Fruit fly (Drosophila melanogaster) whole organism, embryonic: ENCODE results near the gene CG2145.

Experiments used
- Atf-2 ChIP-seq: fragments of 200-800 bp; sonication (Bioruptor generic); optimal IDR thresholded peaks from 2 replicates; lab custom pipeline; 2016; ENCODE audit warnings: missing biosample characterization, missing genetic modification characterization
- Bdp1 ChIP-seq: fragments of 200-800 bp; sonication (Bioruptor generic); optimal IDR thresholded peaks from 3 replicates; lab custom pipeline; 2016; ENCODE audit warnings: missing biosample characterization, missing genetic modification characterization
- CG10565 ChIP-seq: fragments of 200-800 bp; sonication (Bioruptor generic); optimal IDR thresholded peaks from 3 replicates; lab custom pipeline; 2016; ENCODE audit warnings: missing biosample characterization, mild to moderate bottlenecking, missing genetic modification characterization
- CG11093 ChIP-seq: fragments of 200-800 bp; sonication (Bioruptor generic); IDR thresholded peaks from 3 replicates; pipeline ENCODE4 v1.3.6; 2022; ENCODE audit warnings: missing biosample characterization, missing genetic modification characterization
- CG13123 ChIP-seq: fragments of 200-800 bp; sonication (Bioruptor generic); optimal IDR thresholded peaks from 2 replicates; lab custom pipeline; 2016; ENCODE audit warnings: missing biosample characterization, missing genetic modification characterization
- CG16779 ChIP-seq: fragments of 200-800 bp; sonication (Bioruptor generic); IDR thresholded peaks from 2 replicates; pipeline ENCODE4 v1.3.6; 2022; ENCODE audit warnings: missing biosample characterization, missing genetic modification characterization
- CG17186 ChIP-seq: fragments of 200-800 bp; sonication (Bioruptor generic); optimal IDR thresholded peaks from 3 replicates; lab custom pipeline; 2017; ENCODE audit warnings: missing biosample characterization, missing genetic modification reagents, missing genetic modification characterization
- CG18764 ChIP-seq: fragments of 200-800 bp; sonication (Bioruptor generic); optimal IDR thresholded peaks from 3 replicates; lab custom pipeline; 2016; ENCODE audit warnings: missing biosample characterization, missing genetic modification characterization
- CG2202 ChIP-seq: fragments of 200-800 bp; sonication (Bioruptor generic); optimal IDR thresholded peaks from 2 replicates; lab custom pipeline; 2018; ENCODE audit warnings: missing biosample characterization, mild to moderate bottlenecking, missing genetic modification characterization
- CG2712 ChIP-seq: fragments of 200-800 bp; optimal IDR thresholded peaks from 3 replicates; lab custom pipeline; 2019; ENCODE audit warnings: missing biosample characterization, mild to moderate bottlenecking, missing genetic modification characterization, moderate library complexity
- CG33557 ChIP-seq: fragments of 200-800 bp; sonication (Bioruptor generic); optimal IDR thresholded peaks from 2 replicates; lab custom pipeline; 2019; ENCODE audit warnings: missing biosample characterization, mild to moderate bottlenecking, missing genetic modification characterization, moderate library complexity
- CG3407 ChIP-seq: fragments of 200-800 bp; sonication (Bioruptor generic); optimal IDR thresholded peaks from 2 replicates; lab custom pipeline; 2018; ENCODE audit warnings: missing biosample characterization, mild to moderate bottlenecking, missing genetic modification characterization
- CG3726 ChIP-seq: fragments of 200-800 bp; sonication (Bioruptor generic); IDR thresholded peaks from 3 replicates; pipeline ENCODE4, ENCODE4 v1.3.6; 2022; ENCODE audit warnings: missing biosample characterization, missing genetic modification characterization
- CG3847 ChIP-seq: fragments of 200-800 bp; sonication (Bioruptor generic); IDR thresholded peaks from 2 replicates; pipeline ENCODE4 v1.3.6; 2022; ENCODE audit warnings: missing biosample characterization, missing genetic modification characterization
- CG4282 ChIP-seq: fragments of 200-800 bp; sonication (Bioruptor generic); optimal IDR thresholded peaks from 2 replicates; lab custom pipeline; 2016; ENCODE audit warnings: missing biosample characterization, missing genetic modification characterization
- CG7357 ChIP-seq: fragments of 200-800 bp; sonication (Bioruptor generic); IDR thresholded peaks from 3 replicates; pipeline ENCODE4 v1.3.6; 2022; ENCODE audit warnings: missing biosample characterization, missing genetic modification characterization
- CG7786 ChIP-seq: fragments of 200-800 bp; sonication (Bioruptor generic); optimal IDR thresholded peaks from 2 replicates; lab custom pipeline; 2016; ENCODE audit warnings: missing biosample characterization, missing genetic modification characterization
- CG8089 ChIP-seq: fragments of 200-800 bp; sonication (Bioruptor generic); optimal IDR thresholded peaks from 3 replicates; lab custom pipeline; 2016; ENCODE audit warnings: missing biosample characterization, missing genetic modification characterization
- CG8388 ChIP-seq: fragments of 200-800 bp; sonication (Bioruptor generic); optimal IDR thresholded peaks from 2 replicates; lab custom pipeline; 2019; ENCODE audit warnings: missing biosample characterization, mild to moderate bottlenecking, missing genetic modification characterization, moderate library complexity
- CG9215 ChIP-seq: fragments of 200-800 bp; sonication (Bioruptor generic); IDR thresholded peaks from 2 replicates; pipeline ENCODE4 v1.3.6; 2022; ENCODE audit warnings: missing biosample characterization, missing genetic modification characterization
- CG9932 ChIP-seq: fragments of 200-800 bp; sonication (Bioruptor generic); IDR thresholded peaks from 2 replicates; pipeline ENCODE4 v1.3.6; 2022; ENCODE audit warnings: missing biosample characterization, missing genetic modification characterization
- Drgx ChIP-seq: fragments of 200-800 bp; sonication (Bioruptor generic); IDR thresholded peaks from 2 replicates; pipeline ENCODE4 v1.3.6; 2022; ENCODE audit warnings: missing biosample characterization, missing genetic modification characterization
- Ets97D ChIP-seq: fragments of 200-800 bp; sonication (Bioruptor generic); optimal IDR thresholded peaks from 3 replicates; lab custom pipeline; 2016; ENCODE audit warnings: missing biosample characterization, missing genetic modification characterization
- Fer2 ChIP-seq: fragments of 200-800 bp; sonication (Bioruptor generic); optimal IDR thresholded peaks from 2 replicates; lab custom pipeline; 2018; ENCODE audit warnings: missing biosample characterization, mild to moderate bottlenecking, missing genetic modification characterization, moderate library complexity
- Gug ChIP-seq: fragments of 200-800 bp; sonication (Bioruptor generic); IDR thresholded peaks from 4 replicates; pipeline ENCODE4 v1.3.6; 2022; ENCODE audit warnings: missing biosample characterization, missing genetic modification characterization
- HHEX ChIP-seq: fragments of 200-800 bp; sonication (Bioruptor generic); optimal IDR thresholded peaks from 3 replicates; lab custom pipeline; 2017; ENCODE audit warnings: missing biosample characterization, mild to moderate bottlenecking, missing genetic modification characterization, missing genetic modification reagents
- Mad ChIP-seq: fragments of 200-800 bp; sonication (Bioruptor generic); optimal IDR thresholded peaks from 2 replicates; lab custom pipeline; 2016; ENCODE audit warnings: missing biosample characterization, missing genetic modification characterization
- NFAT ChIP-seq: fragments of 200-800 bp; sonication (Bioruptor generic); IDR thresholded peaks from 2 replicates; pipeline ENCODE4 v1.3.6; 2022; ENCODE audit warnings: missing biosample characterization, missing genetic modification characterization
- Optix ChIP-seq: fragments of 200-800 bp; sonication (Bioruptor generic); IDR thresholded peaks from 3 replicates; pipeline ENCODE4 v1.3.6; 2022; ENCODE audit warnings: missing biosample characterization, missing genetic modification characterization
- Sox102F ChIP-seq: fragments of 200-800 bp; sonication (Bioruptor generic); optimal IDR thresholded peaks from 2 replicates; lab custom pipeline; 2018; ENCODE audit warnings: missing biosample characterization, mild to moderate bottlenecking, missing genetic modification characterization, moderate library complexity
- Usf ChIP-seq: fragments of 200-800 bp; sonication (Bioruptor generic); optimal IDR thresholded peaks from 2 replicates; lab custom pipeline; 2017; ENCODE audit warnings: missing genotype, missing biosample characterization, missing genetic modification characterization
- Xbp1 ChIP-seq: fragments of 200-800 bp; sonication (Bioruptor generic); optimal IDR thresholded peaks from 3 replicates; lab custom pipeline; 2016; ENCODE audit warnings: missing biosample characterization, mild to moderate bottlenecking, missing genetic modification characterization
- ab ChIP-seq: fragments of 200-800 bp; sonication (Bioruptor generic); optimal IDR thresholded peaks from 2 replicates; lab custom pipeline; 2016; ENCODE audit warnings: missing biosample characterization, missing genetic modification characterization
- amos ChIP-seq: fragments of 200-800 bp; sonication (Bioruptor generic); IDR thresholded peaks from 2 replicates; pipeline ENCODE4 v1.3.6; 2022; ENCODE audit warnings: missing biosample characterization, missing genetic modification characterization; ENCODE audit not compliant: partially characterized antibody
- bcd ChIP-seq: fragments of 200-800 bp; sonication (Bioruptor generic); optimal IDR thresholded peaks from 2 replicates; lab custom pipeline; 2017; ENCODE audit warnings: missing biosample characterization, mild to moderate bottlenecking, missing genetic modification characterization
- bigmax ChIP-seq: fragments of 200-800 bp; sonication (Bioruptor generic); optimal IDR thresholded peaks from 2 replicates; lab custom pipeline; 2018; ENCODE audit warnings: missing biosample characterization, mild to moderate bottlenecking, missing genetic modification characterization
- cg ChIP-seq: fragments of 200-800 bp; sonication (Bioruptor generic); optimal IDR thresholded peaks from 3 replicates; lab custom pipeline; 2019; ENCODE audit warnings: missing biosample characterization, mild to moderate bottlenecking, missing genetic modification characterization, moderate library complexity
- chn ChIP-seq: fragments of 200-800 bp; sonication (Bioruptor generic); optimal IDR thresholded peaks from 2 replicates; lab custom pipeline; 2016; ENCODE audit warnings: missing biosample characterization, missing genetic modification characterization
- fd102C ChIP-seq: fragments of 200-800 bp; sonication (Bioruptor generic); optimal IDR thresholded peaks from 2 replicates; lab custom pipeline; 2018; ENCODE audit warnings: missing biosample characterization, mild to moderate bottlenecking, missing genetic modification characterization, moderate library complexity
- fd3F ChIP-seq: fragments of 200-800 bp; sonication (Bioruptor generic); optimal IDR thresholded peaks from 2 replicates; lab custom pipeline; 2018; ENCODE audit warnings: missing biosample characterization, mild to moderate bottlenecking, missing genetic modification characterization, moderate library complexity
- fu2 ChIP-seq: fragments of 200-800 bp; sonication (Bioruptor generic); optimal IDR thresholded peaks from 2 replicates; lab custom pipeline; 2016; ENCODE audit warnings: missing biosample characterization, missing genetic modification characterization
- mam ChIP-seq: fragments of 200-800 bp; sonication (Bioruptor generic); optimal IDR thresholded peaks from 3 replicates; lab custom pipeline; 2016; ENCODE audit warnings: missing biosample characterization, missing genetic modification characterization
- nau ChIP-seq: fragments of 200-800 bp; sonication (Bioruptor generic); optimal IDR thresholded peaks from 3 replicates; lab custom pipeline; 2017; ENCODE audit warnings: missing biosample characterization, mild to moderate bottlenecking, missing genetic modification characterization, missing genetic modification reagents
- org-1 ChIP-seq: fragments of 200-800 bp; sonication (Bioruptor generic); optimal IDR thresholded peaks from 2 replicates; lab custom pipeline; 2017; ENCODE audit warnings: missing biosample characterization, missing genetic modification characterization
- pan ChIP-seq, 4 experiments: fragments of >200 bp in 3 of 4; fragments of 200-800 bp in 1 of 4; sonication (Bioruptor generic) in 1 of 4; optimal IDR thresholded peaks in 3 of 4; IDR thresholded peaks in 1 of 4; 2 replicates each; pipeline versions ENCODE4 v1.3.6 to Lab custom; 2017 to 2022; ENCODE audit warnings: missing biosample characterization in 2 of 4, missing genetic modification characterization in 2 of 4, mixed read lengths in 1 of 4
- prd ChIP-seq, 3 experiments: fragments of >200 bp in 2 of 3; fragments of 200-800 bp in 1 of 3; sonication (Bioruptor generic) in 1 of 3; optimal IDR thresholded peaks in 2 of 3; IDR thresholded peaks in 1 of 3; 2 replicates in 2 of 3; 3 replicates in 1 of 3; pipeline versions ENCODE4 v1.3.6 to Lab custom; 2017 to 2022; ENCODE audit warnings: missing biosample characterization in 1 of 3, missing genetic modification characterization in 1 of 3
- seq ChIP-seq: fragments of 200-800 bp; sonication (Bioruptor generic); IDR thresholded peaks from 2 replicates; pipeline ENCODE4 v1.3.6; 2022; ENCODE audit warnings: missing biosample characterization, missing genetic modification characterization
- tgo ChIP-seq: fragments of 200-800 bp; sonication (Bioruptor generic); IDR thresholded peaks from 3 replicates; pipeline ENCODE4 v1.3.6; 2022; ENCODE audit warnings: missing biosample characterization, missing genetic modification characterization
- tna ChIP-seq: fragments of 200-800 bp; sonication (Bioruptor generic); IDR thresholded peaks from 2 replicates; pipeline ENCODE4 v1.3.6; 2022; ENCODE audit warnings: missing biosample characterization, missing genetic modification characterization; ENCODE audit not compliant: partially characterized antibody
- tup ChIP-seq: fragments of 200-800 bp; sonication (Bioruptor generic); optimal IDR thresholded peaks from 2 replicates; lab custom pipeline; 2016; ENCODE audit warnings: missing biosample characterization, mild to moderate bottlenecking, missing genetic modification characterization, moderate library complexity
- zen2 ChIP-seq: fragments of 200-800 bp; sonication (Bioruptor generic); IDR thresholded peaks from 3 replicates; pipeline ENCODE4 v1.3.6; 2022; ENCODE audit warnings: missing biosample characterization, missing genetic modification characterization; ENCODE audit not compliant: partially characterized antibody

CG2145 gene

DNA sequence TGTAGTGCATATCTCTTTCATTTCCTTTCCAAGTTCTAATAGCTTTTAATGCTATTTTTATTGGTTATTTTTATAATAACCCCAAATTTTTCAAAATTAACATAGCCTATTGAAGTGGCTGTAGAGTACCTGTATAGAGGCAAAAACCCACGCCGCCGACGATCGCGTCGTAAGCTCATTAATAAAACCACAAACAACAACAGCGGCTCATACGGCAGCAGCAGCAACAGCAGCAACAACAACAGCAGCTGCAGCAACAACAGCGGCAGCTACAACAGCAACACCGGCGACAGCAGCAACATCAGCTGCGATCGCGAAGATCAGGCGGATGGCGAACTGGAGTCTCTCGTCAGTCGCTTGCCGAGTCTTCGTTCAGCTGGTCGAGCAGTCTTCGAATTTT is at the start of gene CG2145 (continued):
- TF ChIP-seq seq (GFP tag; lab: Robert Waterston, UW) (no peak), CG7786 (GFP tag; lab: Kevin White, UChicago) (no peak), CG8089 (GFP tag; lab: Kevin White, UChicago) (no peak), CG3407 (GFP tag; lab: Kevin White, UChicago) (no peak), amos (no peak), CG16779 (GFP tag; lab: Robert Waterston, UW) (no peak), tup (GFP tag; lab: Kevin White, UChicago) (no peak), Atf-2 (GFP tag; lab: Kevin White, UChicago) (no peak), Bdp1 (no peak), nau (no peak), Gug (GFP tag; lab: Robert Waterston, UW) (no peak), fd102C (GFP tag; lab: Kevin White, UChicago) (no peak), CG4282 (GFP tag; lab: Kevin White, UChicago) (no peak), tna (GFP tag; lab: Robert Waterston, UW) (no peak), CG13123 (no peak), Mad (GFP tag; lab: Kevin White, UChicago) (no peak), CG2202 (tag; lab: Kevin White, UChicago) (no peak), Sox102F (peak; percentile 4), HHEX (GFP tag; lab: Kevin White, UChicago) (no peak), CG17186 (GFP tag; lab: Kevin White, UChicago) (no peak), CG11093 (GFP tag; lab: Robert Waterston, UW) (no peak), CG9215 (GFP tag; lab: Robert Waterston, UW) (no peak), Xbp1 (GFP tag; lab: Kevin White, UChicago) (no peak), CG10565 (GFP tag; lab: Kevin White, UChicago) (no peak), Ets97D (GFP tag; lab: Kevin White, UChicago) (no peak), prd (optimal IDR thresholded peaks at IDR 0.05; lab: Kevin White, UChicago) (no peak), prd (GFP tag; IDR thresholded peaks at IDR 0.05; lab: Robert Waterston, UW) (no peak), CG3726 (GFP tag; lab: Robert Waterston, UW) (no peak), CG33557 (GFP tag; lab: Kevin White, UChicago) (no peak), bcd (no peak), org-1 (no peak), CG8388 (GFP tag; lab: Kevin White, UChicago) (no peak), fu2 (GFP tag; lab: Kevin White, UChicago) (no peak), NFAT (GFP tag; lab: Robert Waterston, UW) (peak; percentile 28; the same call in 1 of the 2 replicates), pan (optimal IDR thresholded peaks at IDR 0.05; lab: Kevin White, UChicago) (no peak), pan (GFP tag; optimal IDR thresholded peaks at IDR 0.05 in 1 of 2, IDR thresholded peaks at IDR 0.05 in 1 of 2) (no peak), CG2712 (tag; lab: Kevin White, UChicago) (peak; percentile 38), CG9932 (GFP tag; lab: Robert Waterston, UW) (no peak), chn (GFP tag; lab: Kevin White, UChicago) (no peak), mam (no peak), ab (GFP tag; lab: Kevin White, UChicago) (no peak), Fer2 (no peak), fd3F (GFP tag; lab: Kevin White, UChicago) (no peak), CG7357 (GFP tag; lab: Robert Waterston, UW) (no peak), tgo (GFP tag; lab: Robert Waterston, UW) (no peak), bigmax (no peak), Usf (no peak), Drgx (peak; percentile 35; the same call in 1 of the 2 replicates), cg (GFP tag; lab: Kevin White, UChicago) (no peak), zen2 (GFP tag; lab: Robert Waterston, UW) (no peak), CG3847 (no peak), CG18764 (no peak), Optix (GFP tag; lab: Robert Waterston, UW) (no peak)
